Worm (Caenorhabditis elegans): ENCODE results near the gene npp-24.

npp-24 gene

DNA sequence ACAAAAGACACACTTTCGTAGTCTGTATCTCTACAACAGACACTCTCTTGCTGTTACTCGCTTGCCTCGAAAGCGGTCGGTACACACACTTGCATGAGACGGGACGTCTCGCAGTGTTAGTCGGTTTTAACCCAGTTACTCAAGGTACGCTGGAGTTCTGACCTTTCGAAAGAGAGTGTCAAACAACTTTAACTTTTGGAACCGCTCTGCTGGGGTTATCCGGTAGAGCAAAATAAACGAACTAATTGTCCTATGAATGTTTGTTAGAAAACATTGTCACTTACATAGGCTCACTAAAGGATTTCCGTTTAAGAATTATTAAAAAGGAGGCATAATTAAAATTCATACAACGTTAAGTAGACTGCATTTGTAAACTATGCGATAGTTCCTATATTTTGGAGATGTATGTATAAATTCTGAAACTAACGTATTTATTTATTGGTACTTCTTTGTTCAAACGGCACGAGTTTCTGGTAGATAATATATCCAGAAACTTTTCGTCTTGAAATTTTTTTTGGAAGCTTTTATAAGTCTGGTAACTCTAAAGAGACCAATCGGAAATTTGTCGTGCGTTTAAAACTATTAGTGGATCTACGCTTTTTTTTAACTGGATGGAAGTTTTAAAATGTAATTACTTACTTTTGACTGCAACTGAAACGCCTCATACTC is 37.9 kb downstream of the npp-24 start (continued):
- TF ChIP-seq F49E8.2 (tag; optimal IDR thresholded peaks at IDR 0.05; ENCODE audit: insufficient read depth) (peak; percentile 59), unc-62 (GFP tag; optimal IDR thresholded peaks at IDR 0.05) (peak; percentile 23), lsy-27 (tag; optimal IDR thresholded peaks at IDR 0.05; ENCODE audit: borderline replicate concordance, insufficient read depth) (no peak), nfya-2 (GFP tag; IDR thresholded peaks at IDR 0.05) (0 out of 2 replicates have a peak, but pooled peaks have one; percentile 55), aptf-3 (GFP tag; IDR thresholded peaks at IDR 0.05) (peak; percentile 83; the same call in 1 of the 2 replicates), madf-6 (GFP tag; IDR thresholded peaks at IDR 0.05) (peak; percentile 85), lin-54 (GFP tag; optimal IDR thresholded peaks at IDR 0.05) (peak; percentile 93), Y95B8A.8 (GFP tag; IDR thresholded peaks at IDR 0.05) (peak; percentile 95), hmg-20 (GFP tag; IDR thresholded peaks at IDR 0.05) (peak; percentile 93), mcd-1 (GFP tag; IDR thresholded peaks at IDR 0.05) (peak; percentile 95), snpc-1.1 (tag; optimal IDR thresholded peaks at IDR 0.05; ENCODE audit: insufficient read depth) (peak; percentile 95), snpc-4 (GFP tag; optimal IDR thresholded peaks at IDR 0.05) (peak; percentile 98), snpc-4 (tag; optimal IDR thresholded peaks at IDR 0.05) (peak; percentile 99 to 100 (median 100)), F22D6.2 (tag; optimal IDR thresholded peaks at IDR 0.05) (peak; percentile 84), unc-130 (GFP tag; optimal IDR thresholded peaks at IDR 0.05) (peak; percentile 72), nhr-179 (tag; optimal IDR thresholded peaks at IDR 0.05) (peak; percentile 54), F57C9.4 (tag; optimal IDR thresholded peaks at IDR 0.05) (peak; percentile 95), snpc-3.4 (tag; optimal IDR thresholded peaks at IDR 0.05) (peak; percentile 93), athp-1 (tag; optimal IDR thresholded peaks at IDR 0.05) (peak; percentile 94), nhr-90 (tag; optimal IDR thresholded peaks at IDR 0.05) (peak; percentile 69), Y79H2A.3 (GFP tag; conservative IDR thresholded peaks at IDR 0.05) (peak; percentile 68; the same call in 1 of the 2 replicates), F57A8.1 (GFP tag; optimal IDR thresholded peaks at IDR 0.05) (peak; percentile 78), F33H1.4 (GFP tag; IDR thresholded peaks at IDR 0.05) (peak; percentile 64), snpc-1.3 (tag; optimal IDR thresholded peaks at IDR 0.05; ENCODE audit: insufficient read depth) (peak; percentile 77), pbrm-1 (GFP tag; IDR thresholded peaks at IDR 0.05) (peak; percentile 99), bed-1 (GFP tag; IDR thresholded peaks at IDR 0.05) (0 out of 2 replicates have a peak, but pooled peaks have one; percentile 47), nhr-27 (tag; optimal IDR thresholded peaks at IDR 0.05) (peak; percentile 89), ztf-25 (GFP tag; IDR thresholded peaks at IDR 0.05) (no peak), somi-1 (GFP tag; optimal IDR thresholded peaks at IDR 0.05) (peak; percentile 94), ztf-22 (GFP tag; optimal IDR thresholded peaks at IDR 0.05) (peak; percentile 86), let-607 (tag; optimal IDR thresholded peaks at IDR 0.05) (peak; percentile 79 to 91), cebp-2 (GFP tag; IDR thresholded peaks at IDR 0.05) (peak; percentile 83; the same call in 1 of the 2 replicates), lin-40 (tag; optimal IDR thresholded peaks at IDR 0.05) (peak; percentile 99), madf-3 (GFP tag; IDR thresholded peaks at IDR 0.05) (no peak; the same call in none of the 2 replicates), fkh-3 (tag; optimal IDR thresholded peaks at IDR 0.05) (peak; percentile 82), chd-7 (tag; optimal IDR thresholded peaks at IDR 0.05) (peak; percentile 97), F39B2.1 (GFP tag; IDR thresholded peaks at IDR 0.05) (peak; percentile 8; the same call in 1 of the 2 replicates), sea-2 (GFP tag; IDR thresholded peaks at IDR 0.05) (peak; percentile 77; the same call in 1 of the 2 replicates), ZK185.1 (tag; optimal IDR thresholded peaks at IDR 0.05; ENCODE audit: poor library complexity, severe bottlenecking) (peak; percentile 98), zfh-2 (GFP tag; conservative IDR thresholded peaks at IDR 0.05) (peak; percentile 89), ztf-3 (GFP tag; optimal IDR thresholded peaks at IDR 0.05) (peak; percentile 97), ceh-58 (GFP tag; IDR thresholded peaks at IDR 0.05) (0 out of 2 replicates have a peak, but pooled peaks have one; percentile 12), madf-10 (tag; optimal IDR thresholded peaks at IDR 0.05) (peak; percentile 94), attf-6 (GFP tag; IDR thresholded peaks at IDR 0.05) (peak; percentile 100), tlf-1 (GFP tag; optimal IDR thresholded peaks at IDR 0.05) (peak; percentile 94)
